Worm (Caenorhabditis elegans): Measurements from ENCODE around the gene F58G6.3.

The F58G6.3 gene

ce11 chrIV:9648682-9649081 is 4.7 kb upstream of the F58G6.3 start, which contains the start of gene srm-3:
Gene srm-3, plus strand, starts transcription at chrIV:9648982.
- TF ChIP-seq fos-1 (tag; optimal IDR thresholded peaks at IDR 0.05) (no peak), nhr-10 (tag; optimal IDR thresholded peaks at IDR 0.05) (no peak), ceh-16 (tag; optimal IDR thresholded peaks at IDR 0.05) (no peak), ztf-4 (tag; optimal IDR thresholded peaks at IDR 0.05) (no peak), elt-3 (tag; optimal IDR thresholded peaks at IDR 0.05) (no peak), lsy-2 (tag; optimal IDR thresholded peaks at IDR 0.05) (no peak), R02D3.7 (tag; optimal IDR thresholded peaks at IDR 0.05) (no peak), nhr-11 (tag; optimal IDR thresholded peaks at IDR 0.05) (no peak), nhr-237 (tag; optimal IDR thresholded peaks at IDR 0.05) (no peak), egl-27 (tag; optimal IDR thresholded peaks at IDR 0.05) (no peak), unc-39 (tag; optimal IDR thresholded peaks at IDR 0.05) (no peak)

ce11 chrIV:9651234-9651633 is 2.1 kb upstream of the F58G6.3 start, which contains the start of gene chca-1:
Gene chca-1, plus strand, starts transcription at chrIV:9651394.
- peak; percentile 34 for TF ChIP-seq sma-9 (GFP tag; optimal IDR thresholded peaks at IDR 0.05)
- no peak for TF ChIP-seq sma-9 (tag; optimal IDR thresholded peaks at IDR 0.05)
- TF ChIP-seq nhr-6 (tag; optimal IDR thresholded peaks at IDR 0.05), result no peak
- TF ChIP-seq lsy-2 (tag; optimal IDR thresholded peaks at IDR 0.05), result peak in 1 of 2 experiments; percentile 53
- TF ChIP-seq fos-1 (tag; optimal IDR thresholded peaks at IDR 0.05), result peak; percentile 93
- TF ChIP-seq lin-13 (GFP tag; optimal IDR thresholded peaks at IDR 0.05), result no peak
- peak; percentile 79 for TF ChIP-seq crh-2 (tag; optimal IDR thresholded peaks at IDR 0.05)
- peak; percentile 75 for TF ChIP-seq nhr-129 (tag; optimal IDR thresholded peaks at IDR 0.05)

- no peak for TF ChIP-seq crh-2 (tag; optimal IDR thresholded peaks at IDR 0.05)
- TF ChIP-seq blmp-1 (tag; optimal IDR thresholded peaks at IDR 0.05; ENCODE audit: insufficient read depth), result no peak
- TF ChIP-seq fos-1 (tag; optimal IDR thresholded peaks at IDR 0.05), result no peak
- TF ChIP-seq unc-62 (GFP tag; optimal IDR thresholded peaks at IDR 0.05), result no peak
- no peak for TF ChIP-seq ama-1 (optimal IDR thresholded peaks at IDR 0.05)
- no peak for TF ChIP-seq sma-3 (GFP tag; optimal IDR thresholded peaks at IDR 0.05)
- no peak for TF ChIP-seq ZK546.5 (tag; optimal IDR thresholded peaks at IDR 0.05)
- TF ChIP-seq nhr-77 (tag; optimal IDR thresholded peaks at IDR 0.05), result no peak
- TF ChIP-seq ceh-82 (tag; optimal IDR thresholded peaks at IDR 0.05), result no peak
- TF ChIP-seq nhr-11 (tag; optimal IDR thresholded peaks at IDR 0.05), result no peak
- TF ChIP-seq R02D3.7 (tag; optimal IDR thresholded peaks at IDR 0.05), result no peak
- TF ChIP-seq nhr-237 (tag; optimal IDR thresholded peaks at IDR 0.05), result no peak
- TF ChIP-seq sem-4 (tag; optimal IDR thresholded peaks at IDR 0.05), result no peak
- no peak for TF ChIP-seq dmd-4 (tag; optimal IDR thresholded peaks at IDR 0.05)
- TF ChIP-seq unc-55 (GFP tag; optimal IDR thresholded peaks at IDR 0.05), result no peak
- no peak for TF ChIP-seq lin-11 (tag; optimal IDR thresholded peaks at IDR 0.05)
These were observed 682 bp downstream of the F58G6.3 start, which contains the start of gene F58G6.7 for ce11 chrIV:9654017-9654416. Gene F58G6.7, plus strand, starts transcription at chrIV:9654317.

- TF ChIP-seq sma-9 (GFP tag; optimal IDR thresholded peaks at IDR 0.05), result no peak
- no peak for TF ChIP-seq sma-9 (tag; optimal IDR thresholded peaks at IDR 0.05)
- TF ChIP-seq blmp-1 (tag; optimal IDR thresholded peaks at IDR 0.05; ENCODE audit: insufficient read depth), result no peak
- TF ChIP-seq snpc-4 (tag; optimal IDR thresholded peaks at IDR 0.05), result no peak
- TF ChIP-seq peb-1 (tag; optimal IDR thresholded peaks at IDR 0.05), result no peak
- no peak for TF ChIP-seq F13H6.1 (tag; optimal IDR thresholded peaks at IDR 0.05)
- no peak for TF ChIP-seq nhr-6 (tag; optimal IDR thresholded peaks at IDR 0.05)
- TF ChIP-seq fos-1 (tag; optimal IDR thresholded peaks at IDR 0.05), result no peak
- no peak for TF ChIP-seq lin-13 (GFP tag; optimal IDR thresholded peaks at IDR 0.05)
- TF ChIP-seq ZK546.5 (tag; optimal IDR thresholded peaks at IDR 0.05), result no peak
- no peak for TF ChIP-seq lin-39 (tag; optimal IDR thresholded peaks at IDR 0.05)
- TF ChIP-seq nhr-77 (tag; optimal IDR thresholded peaks at IDR 0.05), result no peak
- no peak for TF ChIP-seq dmd-4 (tag; optimal IDR thresholded peaks at IDR 0.05)
- TF ChIP-seq elt-1 (tag; optimal IDR thresholded peaks at IDR 0.05), result no peak
- TF ChIP-seq nhr-237 (tag; optimal IDR thresholded peaks at IDR 0.05), result no peak
These were observed 2.2 kb downstream of the F58G6.3 start for ce11 chrIV:9655556-9655955.

- TF ChIP-seq R02D3.7 (tag; optimal IDR thresholded peaks at IDR 0.05) (no peak), nhr-21 (tag; optimal IDR thresholded peaks at IDR 0.05) (no peak)
These were observed 4.4 kb downstream of the F58G6.3 start, which contains the start of gene acc-1 for ce11 chrIV:9657753-9658152. Gene acc-1, plus strand, starts transcription at chrIV:9658053.

Measured in whole organism, L2 larva.